Worm (Caenorhabditis elegans): ENCODE measurements around the gene unc-17.

unc-17 gene

DNA sequence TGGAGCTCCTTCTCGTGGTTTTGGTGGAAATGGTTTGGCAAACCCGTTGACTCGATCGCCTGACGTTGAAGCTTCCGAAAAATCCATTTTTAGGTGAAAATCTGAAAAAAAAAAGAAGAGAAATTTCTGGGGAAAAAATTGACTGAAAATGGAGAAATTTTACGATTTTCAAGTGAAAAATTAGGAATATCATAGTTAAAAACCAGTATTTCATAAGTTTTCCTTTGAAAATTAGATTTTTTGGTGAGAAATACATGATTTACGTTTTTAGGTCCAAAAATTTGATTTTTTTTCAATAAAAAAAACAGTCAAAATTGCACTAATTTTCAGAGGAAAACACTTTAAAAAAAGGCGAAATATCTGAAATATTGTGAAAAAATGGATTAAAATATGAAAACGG is 31.0 kb downstream of the unc-17 start, which contains the start of gene taf-2:
Gene taf-2 (minus strand): TSS at position 101 of the 400 bp plus-strand sequence.
- TF ChIP-seq Y53G8AR.9 (GFP tag; conservative IDR thresholded peaks at IDR 0.05) (no peak), Y56A3A.18 (GFP tag; IDR thresholded peaks at IDR 0.05) (no peak), snpc-1.1 (tag; optimal IDR thresholded peaks at IDR 0.05; ENCODE audit: insufficient read depth) (no peak), egrh-3 (GFP tag; IDR thresholded peaks at IDR 0.05) (no peak), ztf-6 (GFP tag; IDR thresholded peaks at IDR 0.05) (no peak), lin-26 (GFP tag; IDR thresholded peaks at IDR 0.05) (no peak), ceh-40 (GFP tag; IDR thresholded peaks at IDR 0.05) (no peak), dpff-1 (tag; optimal IDR thresholded peaks at IDR 0.05) (no peak), madf-8 (GFP tag; conservative IDR thresholded peaks at IDR 0.05) (no peak), K12H6.12 (tag; optimal IDR thresholded peaks at IDR 0.05) (no peak), mel-28 (tag; optimal IDR thresholded peaks at IDR 0.05; ENCODE audit: borderline replicate concordance) (no peak), mxl-1 (tag; optimal IDR thresholded peaks at IDR 0.05) (no peak), repo-1 (tag; optimal IDR thresholded peaks at IDR 0.05) (no peak), nhr-179 (tag; optimal IDR thresholded peaks at IDR 0.05) (no peak)

DNA sequence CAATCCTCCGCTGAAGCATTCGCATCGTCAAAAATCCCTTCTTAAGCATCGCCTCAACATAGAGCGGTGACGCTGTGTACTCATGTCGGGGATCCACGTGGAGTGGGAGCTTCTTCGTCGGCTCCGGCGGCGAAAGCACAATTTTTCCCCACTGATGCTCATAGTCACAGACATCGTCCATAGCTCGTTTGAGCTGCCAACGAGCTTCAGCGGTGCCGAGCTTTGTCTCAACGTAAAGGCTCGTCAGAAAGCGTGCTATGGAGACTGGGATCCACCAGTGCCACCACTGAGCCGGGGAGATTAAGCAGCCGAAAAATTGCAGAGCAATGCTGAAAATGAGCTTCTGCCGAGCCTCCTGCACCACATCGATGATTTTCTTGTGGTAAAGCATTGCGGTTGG is 33.7 kb downstream of the unc-17 start:
- TF ChIP-seq B0035.1 (tag; optimal IDR thresholded peaks at IDR 0.05): no peak
- peak; percentile 70 for TF ChIP-seq zfh-2 (GFP tag; conservative IDR thresholded peaks at IDR 0.05)

DNA sequence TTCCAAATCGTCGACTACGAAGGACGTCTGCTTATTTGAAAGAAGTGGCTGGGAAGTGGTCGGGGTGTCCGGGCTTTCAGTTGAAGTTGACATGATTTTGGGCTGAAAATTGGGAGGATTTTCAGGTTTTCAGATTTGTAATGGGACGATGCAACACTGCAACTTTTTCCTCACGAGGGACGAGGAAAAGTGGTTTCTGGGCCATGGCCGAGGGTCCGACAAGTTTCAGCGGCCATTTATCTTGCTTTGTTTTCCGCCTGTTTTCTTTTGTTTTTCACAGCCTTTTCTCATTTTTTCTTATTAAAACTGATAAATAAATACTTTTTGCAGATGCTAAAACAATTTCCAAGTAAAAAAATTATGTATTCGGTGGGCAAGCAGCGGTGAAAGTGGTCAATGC is 41.7 kb downstream of the unc-17 start, which contains the start of gene blos-7:
Gene blos-7 (minus strand): TSS at position 101 of the 400 bp plus-strand sequence.
- 0 out of 2 replicates have a peak, but pooled peaks have one; percentile 9 for TF ChIP-seq dox-1 (GFP tag; IDR thresholded peaks at IDR 0.05)

DNA sequence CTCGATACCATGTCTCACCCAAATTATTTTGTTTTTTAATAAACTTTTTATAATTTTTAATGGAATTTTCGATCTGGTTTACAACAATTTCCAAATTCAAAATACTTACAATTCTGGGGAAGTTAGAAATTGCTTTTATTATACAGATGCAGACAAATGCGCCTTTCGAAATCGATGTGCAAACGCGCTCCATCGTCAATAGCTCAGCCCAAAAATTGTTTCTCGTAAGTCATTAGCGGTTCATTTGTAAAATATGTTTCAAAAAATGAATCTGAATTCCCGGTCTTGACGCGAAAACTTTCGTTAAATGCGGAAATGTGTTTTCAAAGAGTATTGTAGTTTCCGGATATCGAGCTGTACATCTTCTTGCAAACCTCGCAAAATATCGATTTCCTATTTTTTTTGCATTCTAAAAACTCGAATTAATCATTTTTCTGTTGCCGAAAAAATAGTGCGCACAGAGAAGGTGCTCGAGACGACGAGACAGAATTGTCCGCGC is 45.0 kb downstream of the unc-17 start, which contains the start of gene Y37E11B.1:
Gene Y37E11B.1 (plus strand): TSS at position 145 of the 499 bp plus-strand sequence.
- TF ChIP-seq F22D6.2 (tag; optimal IDR thresholded peaks at IDR 0.05): no peak
- TF ChIP-seq mcd-1 (GFP tag; IDR thresholded peaks at IDR 0.05): peak; percentile 56

DNA sequence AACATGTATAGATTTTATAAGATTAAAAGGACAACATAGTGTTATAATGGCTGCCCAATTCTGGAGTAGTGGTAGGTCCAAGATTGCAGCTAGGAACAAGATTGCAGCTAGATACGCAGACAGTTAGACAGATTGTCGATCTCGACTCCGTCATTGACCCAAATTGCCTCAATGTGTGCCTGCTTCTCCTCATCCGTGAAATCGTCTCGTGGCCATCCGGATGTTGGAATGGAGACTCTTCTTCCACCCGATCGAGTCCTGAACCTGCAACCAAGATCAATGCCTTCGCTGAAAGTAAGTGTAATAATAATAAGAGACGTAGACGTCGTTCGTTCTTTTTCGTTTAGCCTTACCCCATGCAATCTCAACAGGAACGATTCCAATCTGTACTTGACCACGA is 45.8 kb downstream of the unc-17 start:
- TF ChIP-seq zfh-2 (GFP tag; conservative IDR thresholded peaks at IDR 0.05): no peak
- TF ChIP-seq lsy-27 (tag; optimal IDR thresholded peaks at IDR 0.05; ENCODE audit: borderline replicate concordance, insufficient read depth): no peak
- peak; percentile 43; the same call in 1 of the 2 replicates for TF ChIP-seq hmg-1.2 (GFP tag; IDR thresholded peaks at IDR 0.05)
- no peak for TF ChIP-seq bed-2 (GFP tag; IDR thresholded peaks at IDR 0.05)
- TF ChIP-seq nhr-27 (tag; optimal IDR thresholded peaks at IDR 0.05): no peak
- TF ChIP-seq F55B11.4 (tag; optimal IDR thresholded peaks at IDR 0.05; ENCODE audit: borderline replicate concordance, insufficient read depth): no peak

DNA sequence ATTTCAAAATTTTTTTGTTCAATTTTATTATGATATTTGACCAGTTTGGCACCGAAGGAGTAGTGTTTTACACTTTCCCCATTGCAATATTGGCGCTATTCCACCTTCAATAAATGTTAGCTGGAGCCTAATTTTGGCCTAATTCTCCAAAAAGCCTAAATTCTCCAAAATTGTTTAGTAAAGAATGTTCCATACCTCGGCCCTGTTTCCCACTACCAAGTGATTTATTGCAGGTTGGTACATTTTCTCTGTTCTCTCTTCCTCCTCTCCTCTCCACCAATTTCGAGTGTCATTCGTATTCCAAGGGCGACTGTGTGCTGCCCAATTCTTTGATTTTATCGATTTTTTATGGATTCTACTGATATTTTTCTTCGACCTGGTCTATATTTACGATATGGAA is 46.3 kb downstream of the unc-17 start, which contains the start of gene Y37E11B.2:
Gene Y37E11B.2 (plus strand): TSS at position 301 of the 400 bp plus-strand sequence.
- no peak for TF ChIP-seq hrde-1 (tag; optimal IDR thresholded peaks at IDR 0.05; ENCODE audit: borderline replicate concordance)
- no peak for TF ChIP-seq lag-1 (GFP tag; IDR thresholded peaks at IDR 0.05)
- TF ChIP-seq efl-1 (GFP tag; optimal IDR thresholded peaks at IDR 0.05): no peak
- TF ChIP-seq pha-4 (tag; optimal IDR thresholded peaks at IDR 0.05): no peak
- no peak for TF ChIP-seq madf-8 (GFP tag; conservative IDR thresholded peaks at IDR 0.05)
